Fruit fly (Drosophila melanogaster) whole organism, embryonic: ENCODE measurements around the gene Dis3.

Experiments used
- Adf1 ChIP-seq: fragments of 200-800 bp; sonication (Bioruptor generic); IDR thresholded peaks from 2 replicates; pipeline ENCODE4 v1.3.6; 2022; ENCODE audit warnings: missing biosample characterization, missing genetic modification characterization
- Bgb ChIP-seq: fragments of 200-800 bp; sonication (Bioruptor generic); IDR thresholded peaks from 2 replicates; pipeline ENCODE4 v1.3.6; 2022; ENCODE audit warnings: missing biosample characterization, missing genetic modification characterization; ENCODE audit not compliant: partially characterized antibody
- CG11398 ChIP-seq: fragments of 200-800 bp; sonication (Bioruptor generic); optimal IDR thresholded peaks from 2 replicates; lab custom pipeline; 2016; ENCODE audit warnings: missing biosample characterization, missing genetic modification characterization
- CG11723 ChIP-seq: fragments of 200-800 bp; sonication (Bioruptor generic); optimal IDR thresholded peaks from 2 replicates; lab custom pipeline; 2017; ENCODE audit warnings: missing biosample characterization, mild to moderate bottlenecking, missing genetic modification characterization
- CG12071 ChIP-seq: fragments of 200-800 bp; sonication (Bioruptor generic); optimal IDR thresholded peaks from 3 replicates; lab custom pipeline; 2018; ENCODE audit warnings: missing biosample characterization, mild to moderate bottlenecking, missing genetic modification characterization
- CG12104 ChIP-seq: fragments of 200-800 bp; sonication (Bioruptor generic); optimal IDR thresholded peaks from 3 replicates; lab custom pipeline; 2016; ENCODE audit warnings: missing biosample characterization, missing genetic modification characterization
- CG12299 ChIP-seq: fragments of 200-800 bp; sonication (Bioruptor generic); optimal IDR thresholded peaks from 2 replicates; lab custom pipeline; 2018; ENCODE audit warnings: missing biosample characterization, mild to moderate bottlenecking, missing genetic modification characterization
- CG13775 ChIP-seq: fragments of 200-800 bp; sonication (Bioruptor generic); optimal IDR thresholded peaks from 3 replicates; lab custom pipeline; 2017; ENCODE audit warnings: missing biosample characterization, mild to moderate bottlenecking, missing genetic modification characterization
- CG17328 ChIP-seq: fragments of 200-800 bp; sonication (Bioruptor generic); IDR thresholded peaks from 2 replicates; pipeline ENCODE4 v1.3.6; 2022; ENCODE audit warnings: missing biosample characterization, missing genetic modification characterization
- CG18476 ChIP-seq: fragments of 200-800 bp; sonication (Bioruptor generic); optimal IDR thresholded peaks from 2 replicates; lab custom pipeline; 2016; ENCODE audit warnings: missing biosample characterization, mild to moderate bottlenecking, missing genetic modification characterization
- CG33213 ChIP-seq: fragments of 200-800 bp; sonication (Bioruptor generic); optimal IDR thresholded peaks from 3 replicates; lab custom pipeline; 2016; ENCODE audit warnings: missing biosample characterization, missing genetic modification characterization
- CG4617 ChIP-seq: fragments of 200-800 bp; sonication (Bioruptor generic); optimal IDR thresholded peaks from 3 replicates; lab custom pipeline; 2016; ENCODE audit warnings: missing biosample characterization, missing genetic modification characterization, borderline replicate concordance
- CG6689 ChIP-seq: fragments of 200-800 bp; sonication (Bioruptor generic); IDR thresholded peaks from 2 replicates; pipeline ENCODE4 v1.3.6; 2022; ENCODE audit warnings: missing biosample characterization, missing genetic modification characterization
- CG6854 ChIP-seq: fragments of 200-800 bp; sonication (Bioruptor generic); optimal IDR thresholded peaks from 3 replicates; lab custom pipeline; 2017; ENCODE audit warnings: missing biosample characterization, mild to moderate bottlenecking, missing genetic modification characterization
- CG8290 ChIP-seq, 3 experiments: fragments of 200-800 bp; sonication (Bioruptor generic); optimal IDR thresholded peaks; 2 replicates each; lab custom pipeline; 2016 to 2019; ENCODE audit warnings: missing biosample characterization in 3 of 3, missing genetic modification characterization in 3 of 3, mild to moderate bottlenecking in 2 of 3, moderate library complexity in 1 of 3
- CkIIα-i1 ChIP-seq: fragments of 200-800 bp; sonication (Bioruptor generic); IDR thresholded peaks from 2 replicates; pipeline ENCODE4 v1.3.6; 2022; ENCODE audit warnings: missing biosample characterization, missing genetic modification characterization
- D19B ChIP-seq: fragments of 200-800 bp; sonication (Bioruptor generic); optimal IDR thresholded peaks from 2 replicates; lab custom pipeline; 2017; ENCODE audit warnings: missing biosample characterization, mild to moderate bottlenecking, missing genetic modification characterization
- Doc3 ChIP-seq: fragments of 200-800 bp; sonication (Bioruptor generic); IDR thresholded peaks from 3 replicates; pipeline ENCODE4 v1.3.6; 2022; ENCODE audit warnings: missing biosample characterization, missing genetic modification characterization; ENCODE audit not compliant: partially characterized antibody
- Ets65A ChIP-seq: fragments of 200-800 bp; sonication (Bioruptor generic); peaks from one replicate; lab custom pipeline; 2016; ENCODE audit warnings: missing biosample characterization, missing genetic modification characterization
- HHEX ChIP-seq: fragments of 200-800 bp; sonication (Bioruptor generic); optimal IDR thresholded peaks from 3 replicates; lab custom pipeline; 2017; ENCODE audit warnings: missing biosample characterization, mild to moderate bottlenecking, missing genetic modification characterization, missing genetic modification reagents
- Hr39 ChIP-seq: fragments of >200 bp; optimal IDR thresholded peaks from 2 replicates; lab custom pipeline; 2017
- Poxn ChIP-seq: fragments of 200-800 bp; sonication (Bioruptor generic); IDR thresholded peaks from 2 replicates; pipeline ENCODE4 v1.3.6; 2022; ENCODE audit warnings: missing biosample characterization, missing genetic modification characterization
- chm ChIP-seq: fragments of 200-800 bp; sonication (Bioruptor generic); IDR thresholded peaks from 2 replicates; pipeline ENCODE4 v1.3.6; 2022; ENCODE audit warnings: missing biosample characterization, missing genetic modification characterization
- exex ChIP-seq: fragments of 200-800 bp; sonication (Bioruptor generic); optimal IDR thresholded peaks from 4 replicates; lab custom pipeline; 2018; ENCODE audit warnings: missing biosample characterization, mild to moderate bottlenecking, missing genetic modification characterization, moderate library complexity
- fu2 ChIP-seq: fragments of 200-800 bp; sonication (Bioruptor generic); optimal IDR thresholded peaks from 2 replicates; lab custom pipeline; 2016; ENCODE audit warnings: missing biosample characterization, missing genetic modification characterization
- lov ChIP-seq, 2 experiments: fragments of 200-800 bp in 1 of 2; fragments of >200 bp in 1 of 2; sonication (Bioruptor generic) in 1 of 2; IDR thresholded peaks in 1 of 2; optimal IDR thresholded peaks in 1 of 2; 2 replicates in 1 of 2; 3 replicates in 1 of 2; pipeline versions ENCODE4 v1.3.6 to Lab custom; 2017 to 2022; ENCODE audit warnings: missing biosample characterization in 1 of 2, missing genetic modification characterization in 1 of 2
- luna ChIP-seq: fragments of 200-800 bp; sonication (Bioruptor generic); optimal IDR thresholded peaks from 2 replicates; lab custom pipeline; 2016; ENCODE audit warnings: missing biosample characterization, missing genetic modification characterization
- tio ChIP-seq: fragments of 200-800 bp; sonication (Bioruptor generic); optimal IDR thresholded peaks from 2 replicates; lab custom pipeline; 2017; ENCODE audit warnings: missing biosample characterization, missing genetic modification characterization, inconsistent platforms
- unc-4 ChIP-seq: fragments of 200-800 bp; sonication (Bioruptor generic); IDR thresholded peaks from 2 replicates; pipeline ENCODE4 v1.3.6; 2022; ENCODE audit warnings: missing biosample characterization, missing genetic modification characterization; ENCODE audit not compliant: partially characterized antibody
- usp ChIP-seq: fragments of >200 bp; optimal IDR thresholded peaks from 2 replicates; lab custom pipeline; 2017; ENCODE audit warnings: missing biosample characterization, missing genetic modification characterization

Gene Dis3

dm6 chr3R:24361583-24361982, 28.4 kb downstream of the Dis3 start, which contains the start of the genes CG5762 and CG33339:
Gene CG5762, minus strand, starts transcription at chr3R:24361683.
Gene CG33339, plus strand, starts transcription at chr3R:24361847.
- TF ChIP-seq CG11723 (GFP tag; lab: Kevin White, UChicago) (no peak), usp (GFP tag; lab: Kevin White, UChicago) (no peak), CG33213 (GFP tag; lab: Kevin White, UChicago) (no peak), CkIIα-i1 (GFP tag; lab: Robert Waterston, UW) (no peak), Adf1 (no peak), CG12299 (tag; lab: Kevin White, UChicago) (no peak), tio (GFP tag; lab: Kevin White, UChicago) (no peak), CG13775 (no peak), CG17328 (no peak), Doc3 (GFP tag; lab: Robert Waterston, UW) (no peak), lov (optimal IDR thresholded peaks at IDR 0.05; lab: Kevin White, UChicago) (no peak), lov (GFP tag; IDR thresholded peaks at IDR 0.05; lab: Robert Waterston, UW) (no peak)
- TF ChIP-seq, all 482 proteins: peak for 0

dm6 chr3R:24362838-24363237, 29.6 kb downstream of the Dis3 start, which contains the start of gene CG33340:
Gene CG33340, plus strand, starts transcription at chr3R:24363138.
- TF ChIP-seq CG6854 (GFP tag; lab: Kevin White, UChicago) (no peak), CG8290 (GFP tag; optimal IDR thresholded peaks at IDR 0.05; lab: Kevin White, UChicago) (no peak), CG8290 (tag; optimal IDR thresholded peaks at IDR 0.05; lab: Kevin White, UChicago) (no peak), CG6689 (no peak), luna (GFP tag; lab: Kevin White, UChicago) (no peak), CG18476 (no peak), Poxn (GFP tag; lab: Robert Waterston, UW) (no peak)

dm6 chr3R:24364880-24365604, 31.8 kb downstream of the Dis3 start, which contains the start of the genes CG17784 and CG13613:
Gene CG17784, minus strand, starts transcription at chr3R:24364980.
Gene CG13613, plus strand, starts transcription at chr3R:24365554.
- TF ChIP-seq fu2 (GFP tag; lab: Kevin White, UChicago), result no peak
- TF ChIP-seq unc-4 (GFP tag; lab: Robert Waterston, UW), result no peak
- no peak for TF ChIP-seq CG17328
- no peak for TF ChIP-seq CG12104 (GFP tag; lab: Kevin White, UChicago)
- no peak for TF ChIP-seq Hr39 (lab: Kevin White, UChicago)
- TF ChIP-seq CG11398 (GFP tag; lab: Kevin White, UChicago), result no peak
- TF ChIP-seq, all 482 proteins: peak for 0

- no peak for TF ChIP-seq CG12071 (GFP tag; lab: Kevin White, UChicago)
- peak; percentile 5 for TF ChIP-seq Ets65A (GFP tag; lab: Kevin White, UChicago)
Measured at dm6 chr3R:24367120-24367519, 33.9 kb downstream of the Dis3 start, which contains the start of gene CG42811. Gene CG42811, minus strand, starts transcription at chr3R:24367220.

- no peak for TF ChIP-seq D19B (GFP tag; lab: Kevin White, UChicago)
Measured at dm6 chr3R:24368064-24368463, 34.8 kb downstream of the Dis3 start, which contains the start of the genes CG42812 and CG33341. Gene CG42812, minus strand, starts transcription at chr3R:24368164. Gene CG33341, plus strand, starts transcription at chr3R:24368358.

dm6 chr3R:24369268-24369667, 36.0 kb downstream of the Dis3 start, which contains the start of gene CG13614:
Gene CG13614, plus strand, starts transcription at chr3R:24369568.
- no peak for TF ChIP-seq chm (GFP tag; lab: Robert Waterston, UW)
- no peak for TF ChIP-seq exex
- no peak for TF ChIP-seq Bgb (GFP tag; lab: Robert Waterston, UW)
- no peak for TF ChIP-seq CG4617 (GFP tag; lab: Kevin White, UChicago)
- no peak for TF ChIP-seq HHEX (GFP tag; lab: Kevin White, UChicago)
